Worm (Caenorhabditis elegans): ENCODE data around the gene R08B4.3.

DNA sequence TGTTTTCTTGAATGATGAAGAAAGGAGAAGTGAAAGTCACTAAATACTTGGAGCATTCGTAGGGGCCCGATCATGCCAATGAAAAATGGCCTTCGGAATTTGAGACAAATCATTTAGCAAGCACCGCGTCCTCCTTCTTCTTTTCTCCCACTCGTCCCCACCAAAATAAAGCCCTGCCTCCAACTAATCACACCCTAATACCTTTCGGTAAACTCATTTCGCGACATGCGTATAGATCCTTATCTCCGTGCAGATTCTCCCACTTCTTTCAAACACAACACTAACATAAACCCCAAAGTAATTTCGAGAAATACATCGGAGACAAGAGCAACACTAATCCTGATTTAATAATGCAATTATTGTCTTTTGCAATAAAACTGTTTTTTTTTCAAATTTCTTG, 16.8 kb upstream of the R08B4.3 start:
- TF ChIP-seq ztf-23 (GFP tag; IDR thresholded peaks at IDR 0.05), result no peak
- no peak for TF ChIP-seq ztf-29 (GFP tag; IDR thresholded peaks at IDR 0.05)
- no peak for TF ChIP-seq T22C8.4 (GFP tag; IDR thresholded peaks at IDR 0.05)
- TF ChIP-seq ref-1 (GFP tag; conservative IDR thresholded peaks at IDR 0.05), result no peak
- TF ChIP-seq klf-2 (GFP tag; conservative IDR thresholded peaks at IDR 0.05), result no peak

Data from whole organism, midembryonic.